Worm (Caenorhabditis elegans) whole organism, L1 larva: ENCODE results near the gene srbc-65.
A peak's percentile ranks its signal among the peaks of the same experiment; 100 is the strongest.

Source experiments
- aha-1 ChIP-seq: fragments of 150-350 bp; optimal IDR thresholded peaks from 2 replicates; lab custom pipeline; 2014; ENCODE audit warnings: missing biosample characterization, missing genetic modification characterization
- alr-1 ChIP-seq: fragments of 200-800 bp; sonication (Bioruptor generic); optimal IDR thresholded peaks from 2 replicates; lab custom pipeline; 2018; ENCODE audit warnings: borderline replicate concordance, mild to moderate bottlenecking, missing genetic modification characterization, missing compliant biosample characterization
- aly-2 ChIP-seq: fragments of 150-350 bp; optimal IDR thresholded peaks from 2 replicates; lab custom pipeline; 2014; ENCODE audit warnings: missing biosample characterization, missing genetic modification characterization
- ceh-63 ChIP-seq: fragments of 200-800 bp; sonication (Bioruptor generic); optimal IDR thresholded peaks from 2 replicates; lab custom pipeline; 2018; ENCODE audit warnings: mild to moderate bottlenecking, missing genetic modification characterization, missing compliant biosample characterization
- ceh-88 ChIP-seq: fragments of 200-800 bp; sonication (Bioruptor generic); IDR thresholded peaks from 2 replicates; pipeline ENCODE4 v1.3.6; 2022; ENCODE audit warnings: missing genetic modification characterization, missing compliant biosample characterization
- ceh-90 ChIP-seq: sonication (generic microtip); optimal IDR thresholded peaks from 2 replicates; lab custom pipeline; 2016; ENCODE audit warnings: missing genetic modification characterization, missing compliant biosample characterization
- ces-1 ChIP-seq: fragments of 150-350 bp; optimal IDR thresholded peaks from 2 replicates; lab custom pipeline; 2014; ENCODE audit warnings: missing biosample characterization, missing genetic modification reagents, missing genetic modification characterization
- efl-1 ChIP-seq, 4 experiments: fragments of 150-350 bp; optimal IDR thresholded peaks in 3 of 4; peaks in 1 of 4; 1 replicate in 1 of 4; 2 replicates in 3 of 4; lab custom pipeline; 2014; ENCODE audit warnings: missing biosample characterization in 2 of 4, missing genetic modification characterization in 2 of 4, missing genetic modification reagents in 2 of 4
- egl-27 ChIP-seq, 2 experiments: fragments of 150-350 bp in 1 of 2; sonication (generic microtip); optimal IDR thresholded peaks; 3 replicates each; lab custom pipeline; 2017 to 2018; ENCODE audit warnings: missing biosample characterization in 2 of 2, missing genetic modification characterization in 2 of 2, missing genetic modification reagents in 2 of 2
- elt-3 ChIP-seq, 6 experiments: fragments of 150-350 bp in 1 of 6; sonication (generic microtip); optimal IDR thresholded peaks; 2 replicates each; lab custom pipeline; 2017 to 2018; ENCODE audit warnings: missing biosample characterization in 6 of 6, missing genetic modification characterization in 6 of 6, inconsistent platforms in 1 of 6
- irx-1 ChIP-seq: sonication (generic microtip); optimal IDR thresholded peaks from 2 replicates; lab custom pipeline; 2016; ENCODE audit warnings: missing genetic modification characterization, missing compliant biosample characterization
- lin-15B ChIP-seq: fragments of 150-350 bp; sonication (generic microtip); optimal IDR thresholded peaks from 3 replicates; lab custom pipeline; 2014; ENCODE audit warnings: missing biosample characterization, missing genetic modification characterization
- lsy-2 ChIP-seq, 2 experiments: fragments of 150-350 bp; optimal IDR thresholded peaks; 2 replicates each; lab custom pipeline; 2014; ENCODE audit warnings: missing biosample characterization in 2 of 2, missing genetic modification characterization in 2 of 2
- mab-9 ChIP-seq: fragments of 200-800 bp; sonication (Bioruptor generic); IDR thresholded peaks from 2 replicates; pipeline ENCODE4 v1.3.6; 2022; ENCODE audit warnings: missing genetic modification reagents, missing genetic modification characterization, missing compliant biosample characterization
- mep-1 ChIP-seq: fragments of 150-350 bp; optimal IDR thresholded peaks from 2 replicates; lab custom pipeline; 2014; ENCODE audit warnings: missing biosample characterization, missing genetic modification characterization
- nhr-11 ChIP-seq: fragments of 150-350 bp; optimal IDR thresholded peaks from 2 replicates; lab custom pipeline; 2014; ENCODE audit warnings: missing biosample characterization, missing genetic modification characterization
- nhr-12 ChIP-seq: sonication (generic microtip); optimal IDR thresholded peaks from 2 replicates; lab custom pipeline; 2017; ENCODE audit warnings: missing biosample characterization, missing genetic modification characterization
- nhr-20 ChIP-seq: sonication (generic microtip); optimal IDR thresholded peaks from 2 replicates; lab custom pipeline; 2016; ENCODE audit warnings: mild to moderate bottlenecking, missing genetic modification characterization, missing compliant biosample characterization
- nhr-47 ChIP-seq: sonication (generic microtip); optimal IDR thresholded peaks from 2 replicates; lab custom pipeline; 2016; ENCODE audit warnings: mild to moderate bottlenecking, missing genetic modification characterization, moderate library complexity, missing compliant biosample characterization
- nhr-76 ChIP-seq: sonication (generic microtip); optimal IDR thresholded peaks from 2 replicates; lab custom pipeline; 2017; ENCODE audit warnings: missing biosample characterization, missing genetic modification characterization
- nhr-84 ChIP-seq: sonication (generic microtip); optimal IDR thresholded peaks from 2 replicates; lab custom pipeline; 2017; ENCODE audit warnings: missing biosample characterization, missing genetic modification characterization
- nhr-90 ChIP-seq: sonication (generic microtip); optimal IDR thresholded peaks from 2 replicates; lab custom pipeline; 2016; ENCODE audit warnings: mild to moderate bottlenecking, missing genetic modification characterization, missing compliant biosample characterization; ENCODE audit not compliant: poor library complexity
- pag-3 ChIP-seq: sonication (generic microtip); optimal IDR thresholded peaks from 2 replicates; lab custom pipeline; 2017; ENCODE audit warnings: missing genetic modification characterization, mild to moderate bottlenecking, missing compliant biosample characterization, antibody characterized with exemption, borderline replicate concordance; ENCODE audit not compliant: insufficient read depth
- pax-3 ChIP-seq: fragments of 200-800 bp; sonication (Bioruptor generic); optimal IDR thresholded peaks from 2 replicates; lab custom pipeline; 2018; ENCODE audit warnings: mild to moderate bottlenecking, missing genetic modification characterization, moderate library complexity, missing compliant biosample characterization
- rnt-1 ChIP-seq: sonication (generic microtip); optimal IDR thresholded peaks from 2 replicates; lab custom pipeline; 2016; ENCODE audit warnings: mild to moderate bottlenecking, missing genetic modification characterization, moderate library complexity, missing compliant biosample characterization
- snu-23 ChIP-seq: sonication (generic microtip); optimal IDR thresholded peaks from 2 replicates; lab custom pipeline; 2016; ENCODE audit warnings: missing genetic modification characterization, missing compliant biosample characterization
- swsn-7 ChIP-seq: sonication (generic microtip); optimal IDR thresholded peaks from 2 replicates; lab custom pipeline; 2016; ENCODE audit warnings: missing genetic modification characterization, missing compliant biosample characterization
- tbx-2 ChIP-seq: sonication (generic microtip); optimal IDR thresholded peaks from 2 replicates; lab custom pipeline; 2016; ENCODE audit warnings: missing genetic modification characterization, missing compliant biosample characterization
- unc-130 ChIP-seq: fragments of 150-350 bp; optimal IDR thresholded peaks from 2 replicates; lab custom pipeline; 2017; ENCODE audit warnings: missing biosample characterization, missing genetic modification characterization, inconsistent platforms
- unc-30 ChIP-seq: sonication (generic microtip); optimal IDR thresholded peaks from 2 replicates; lab custom pipeline; 2017; ENCODE audit warnings: missing biosample characterization, missing genetic modification characterization
- unc-62 ChIP-seq: fragments of 150-350 bp; optimal IDR thresholded peaks from 2 replicates; lab custom pipeline; 2014; ENCODE audit warnings: missing biosample characterization, missing genetic modification reagents, missing genetic modification characterization
- unc-98 ChIP-seq: fragments of 200-800 bp; sonication (Bioruptor generic); IDR thresholded peaks from 2 replicates; pipeline ENCODE4 v1.3.6; 2022; ENCODE audit warnings: missing genetic modification characterization, missing compliant biosample characterization
- ztf-11 ChIP-seq, 2 experiments: sonication (generic microtip); optimal IDR thresholded peaks; 2 replicates each; lab custom pipeline; 2016 to 2017; ENCODE audit warnings: missing genetic modification characterization in 2 of 2, missing biosample characterization in 1 of 2, missing compliant biosample characterization in 1 of 2

The srbc-65 gene

ce11 chrV:16539666-16540065 is 11.1 kb upstream of the srbc-65 start:
- TF ChIP-seq swsn-7 (tag; lab: Kevin White, UChicago) (no peak), ces-1 (GFP tag; lab: Kevin White, UChicago) (no peak), aly-2 (tag; lab: Kevin White, UChicago) (no peak)

- TF ChIP-seq nhr-76 (tag; lab: Kevin White, UChicago) (no peak), alr-1 (no peak), nhr-11 (tag; lab: Kevin White, UChicago) (no peak)
Measured at ce11 chrV:16540657-16541056, 10.1 kb upstream of the srbc-65 start.

ce11 chrV:16552929-16553328 is 2.1 kb downstream of the srbc-65 start, which contains the start of gene Y32B12B.4:
Gene Y32B12B.4, plus strand, starts transcription at chrV:16553327.
- TF ChIP-seq tbx-2 (tag; lab: Kevin White, UChicago) (peak; percentile 3), irx-1 (tag; lab: Kevin White, UChicago) (no peak), mab-9 (GFP tag; lab: Robert Waterston, UW) (peak; percentile 24; the same call in 1 of the 2 replicates), unc-98 (GFP tag; lab: Robert Waterston, UW) (peak; percentile 72), nhr-84 (tag; lab: Kevin White, UChicago) (no peak), ztf-11 (tag; optimal IDR thresholded peaks at IDR 0.05; lab: Kevin White, UChicago) (peak in 1 of 2 experiments; percentile 26), rnt-1 (peak; percentile 49)

ce11 chrV:16565639-16566038 is 14.9 kb downstream of the srbc-65 start, which contains the start of gene sru-45:
Gene sru-45, plus strand, starts transcription at chrV:16565939.
- no peak for TF ChIP-seq mep-1
- no peak for TF ChIP-seq ceh-88 (GFP tag; lab: Robert Waterston, UW)
- no peak for TF ChIP-seq pax-3
- TF ChIP-seq snu-23, result no peak
- no peak for TF ChIP-seq unc-130 (tag; lab: Kevin White, UChicago)
- no peak for TF ChIP-seq nhr-84 (tag; lab: Kevin White, UChicago)
- TF ChIP-seq nhr-20, result no peak
- no peak for TF ChIP-seq irx-1 (tag; lab: Kevin White, UChicago)
- no peak for TF ChIP-seq nhr-47
- TF ChIP-seq ceh-90, result no peak
- TF ChIP-seq unc-62 (GFP tag; lab: Kevin White, UChicago), result no peak
- TF ChIP-seq egl-27 (tag; optimal IDR thresholded peaks at IDR 0.05; lab: Kevin White, UChicago), result no peak
- TF ChIP-seq nhr-90 (tag; lab: Kevin White, UChicago), result no peak
- no peak for TF ChIP-seq aha-1 (tag; lab: Kevin White, UChicago)

ce11 chrV:16568056-16568455 is 17.3 kb downstream of the srbc-65 start:
- TF ChIP-seq nhr-11 (tag; lab: Kevin White, UChicago), result no peak
- TF ChIP-seq lin-15B (tag; lab: Kevin White, UChicago), result no peak

- TF ChIP-seq ceh-63 (GFP tag; lab: Kevin White, UChicago) (no peak), nhr-47 (no peak), unc-30 (no peak), unc-130 (tag; lab: Kevin White, UChicago) (no peak), elt-3 (tag; optimal IDR thresholded peaks at IDR 0.05; lab: Kevin White, UChicago) (no peak), swsn-7 (tag; lab: Kevin White, UChicago) (no peak), nhr-11 (tag; lab: Kevin White, UChicago) (no peak)
Measured at ce11 chrV:16570697-16571096, 19.9 kb downstream of the srbc-65 start, which contains the start of gene nhr-233. Gene nhr-233, minus strand, starts transcription at chrV:16570797.

ce11 chrV:16573168-16573567 is 22.4 kb downstream of the srbc-65 start, which contains the start of gene str-149:
Gene str-149, plus strand, starts transcription at chrV:16573468.
- TF ChIP-seq lsy-2 (tag; optimal IDR thresholded peaks at IDR 0.05; lab: Kevin White, UChicago) (no peak), nhr-12 (tag; lab: Kevin White, UChicago) (no peak), elt-3 (tag; optimal IDR thresholded peaks at IDR 0.05; lab: Kevin White, UChicago) (no peak), ces-1 (GFP tag; lab: Kevin White, UChicago) (no peak), efl-1 (optimal IDR thresholded peaks at IDR 0.05; lab: Kevin White, UChicago) (no peak), efl-1 (GFP tag; optimal IDR thresholded peaks at IDR 0.05 in 1 of 2; lab: Kevin White, UChicago) (peak in 1 of 2 experiments; percentile 53), ceh-63 (GFP tag; lab: Kevin White, UChicago) (no peak), ceh-90 (no peak), snu-23 (no peak), pag-3 (tag; lab: Kevin White, UChicago) (no peak)
- TF ChIP-seq, all 84 proteins: peak for 1
